Fruit fly (Drosophila melanogaster) whole organism, wandering third instar larva: ENCODE data around the gene TwdlT.

ENCODE experiments used
- Abd-B ChIP-seq: fragments of >200 bp; optimal IDR thresholded peaks from 2 replicates; lab custom pipeline; 2017; ENCODE audit warnings: missing biosample characterization, missing genetic modification characterization
- CG32264 ChIP-seq: fragments of 200-800 bp; sonication (Bioruptor generic); optimal IDR thresholded peaks from 2 replicates; lab custom pipeline; 2016; ENCODE audit warnings: missing biosample characterization, missing genetic modification characterization
- CG9705 ChIP-seq: fragments of 200-800 bp; sonication (Bioruptor generic); optimal IDR thresholded peaks from 2 replicates; lab custom pipeline; 2018; ENCODE audit warnings: missing biosample characterization, mild to moderate bottlenecking, missing genetic modification characterization
- CrebA ChIP-seq: fragments of 200-800 bp; sonication (Bioruptor generic); optimal IDR thresholded peaks from 2 replicates; lab custom pipeline; 2016; ENCODE audit warnings: missing biosample characterization, mild to moderate bottlenecking, missing genetic modification characterization, borderline replicate concordance
- Dfd ChIP-seq: fragments of >200 bp; optimal IDR thresholded peaks from 2 replicates; lab custom pipeline; 2017; ENCODE audit warnings: missing biosample characterization, missing genetic modification characterization
- Dif ChIP-seq: fragments of 200-275, 200-300 bp; sonication (Bioruptor generic); optimal IDR thresholded peaks from 2 replicates; lab custom pipeline; 2018; ENCODE audit warnings: missing biosample characterization, missing genetic modification characterization; ENCODE audit not compliant: partially characterized antibody
- GATAd ChIP-seq: sonication (Bioruptor generic); optimal IDR thresholded peaks from 2 replicates; lab custom pipeline; 2016; ENCODE audit warnings: missing biosample characterization, missing genetic modification characterization
- HLH106 ChIP-seq: fragments of 200-800 bp; optimal IDR thresholded peaks from 3 replicates; lab custom pipeline; 2019; ENCODE audit warnings: missing biosample characterization, mild to moderate bottlenecking, missing genetic modification characterization, moderate library complexity
- Hnf4 ChIP-seq: fragments of 200-800 bp; sonication (Bioruptor generic); optimal IDR thresholded peaks from 2 replicates; lab custom pipeline; 2016; ENCODE audit warnings: missing biosample characterization, mild to moderate bottlenecking, missing genetic modification characterization
- Hr78 ChIP-seq: fragments of >200 bp; optimal IDR thresholded peaks from 2 replicates; lab custom pipeline; 2017; ENCODE audit warnings: missing biosample characterization, missing genetic modification characterization
- Hr83 ChIP-seq: fragments of 200-300 bp; sonication (Bioruptor generic); optimal IDR thresholded peaks from 2 replicates; lab custom pipeline; 2016; ENCODE audit warnings: missing biosample characterization, mild to moderate bottlenecking, missing genetic modification characterization, moderate library complexity; ENCODE audit not compliant: poor library complexity, severe bottlenecking
- Jra ChIP-seq: sonication (Bioruptor generic); optimal IDR thresholded peaks from 2 replicates; lab custom pipeline; 2016; ENCODE audit warnings: missing biosample characterization, missing genetic modification characterization
- Mio ChIP-seq: sonication (Bioruptor generic); optimal IDR thresholded peaks from 2 replicates; lab custom pipeline; 2016; ENCODE audit warnings: missing biosample characterization, missing genetic modification characterization
- Myc ChIP-seq: fragments of >200 bp; optimal IDR thresholded peaks from 2 replicates; lab custom pipeline; 2017
- N ChIP-seq: fragments of >200 bp; optimal IDR thresholded peaks from 2 replicates; lab custom pipeline; 2018; ENCODE audit warnings: missing biosample characterization, missing external identifiers, missing genetic modification characterization
- Rel ChIP-seq, 2 experiments: fragments of 200-800 bp; sonication (Bioruptor generic) in 1 of 2; optimal IDR thresholded peaks; 2 replicates in 1 of 2; 3 replicates in 1 of 2; lab custom pipeline; 2016 to 2019; ENCODE audit warnings: mild to moderate bottlenecking in 2 of 2, missing biosample characterization in 2 of 2, missing genetic modification characterization in 2 of 2, moderate library complexity in 1 of 2
- Vsx2 ChIP-seq: fragments of 200-300, 225-300 bp; sonication (Bioruptor generic); optimal IDR thresholded peaks from 2 replicates; lab custom pipeline; 2018; ENCODE audit warnings: missing biosample characterization, missing genetic modification characterization; ENCODE audit not compliant: partially characterized antibody
- br ChIP-seq: fragments of 200-800 bp; sonication (Bioruptor generic); optimal IDR thresholded peaks from 2 replicates; lab custom pipeline; 2016; ENCODE audit warnings: missing biosample characterization, missing genetic modification characterization
- dmrt93B ChIP-seq: fragments of 200-800 bp; sonication (Bioruptor generic); optimal IDR thresholded peaks from 2 replicates; lab custom pipeline; 2018; ENCODE audit warnings: missing biosample characterization, mild to moderate bottlenecking, missing genetic modification characterization
- dsf ChIP-seq: sonication (Bioruptor generic); optimal IDR thresholded peaks from 2 replicates; lab custom pipeline; 2016; ENCODE audit warnings: missing biosample characterization, missing genetic modification characterization, borderline replicate concordance
- ey ChIP-seq: fragments of 200-800 bp; sonication (Bioruptor generic); optimal IDR thresholded peaks from 2 replicates; lab custom pipeline; 2016; ENCODE audit warnings: missing biosample characterization, missing genetic modification characterization
- fru ChIP-seq: fragments of 200-800 bp; sonication (Bioruptor generic); optimal IDR thresholded peaks from 3 replicates; lab custom pipeline; 2016; ENCODE audit warnings: missing biosample characterization, mild to moderate bottlenecking, missing genetic modification characterization
- jim ChIP-seq: fragments of 175-275, 200-325 bp; sonication (Bioruptor generic); optimal IDR thresholded peaks from 2 replicates; lab custom pipeline; 2016; ENCODE audit warnings: missing biosample characterization, mild to moderate bottlenecking, missing genetic modification characterization
- pan ChIP-seq: fragments of >200 bp; optimal IDR thresholded peaks from 2 replicates; lab custom pipeline; 2017
- psq ChIP-seq: fragments of 200-800 bp; sonication (Bioruptor generic); optimal IDR thresholded peaks from 3 replicates; lab custom pipeline; 2017; ENCODE audit warnings: missing biosample characterization, mild to moderate bottlenecking, missing genetic modification characterization, moderate library complexity
- rgr ChIP-seq: fragments of 200-800 bp; sonication (Bioruptor generic); optimal IDR thresholded peaks from 3 replicates; lab custom pipeline; 2016; ENCODE audit warnings: missing biosample characterization, mild to moderate bottlenecking, missing genetic modification characterization
- sage ChIP-seq: fragments of 200-800 bp; sonication (Bioruptor generic); optimal IDR thresholded peaks from 2 replicates; lab custom pipeline; 2016; ENCODE audit warnings: missing biosample characterization, mild to moderate bottlenecking, missing genetic modification characterization
- sv ChIP-seq: fragments of 200-800 bp; sonication (Bioruptor generic); optimal IDR thresholded peaks from 3 replicates; lab custom pipeline; 2016; ENCODE audit warnings: missing biosample characterization, missing genetic modification characterization
- tai ChIP-seq: sonication (Bioruptor generic); optimal IDR thresholded peaks from 2 replicates; lab custom pipeline; 2016; ENCODE audit warnings: missing biosample characterization, missing genetic modification characterization
- usp ChIP-seq: fragments of >200 bp; optimal IDR thresholded peaks from 2 replicates; lab custom pipeline; 2017; ENCODE audit warnings: missing biosample characterization, missing genetic modification characterization
- woc ChIP-seq: sonication (Bioruptor generic); optimal IDR thresholded peaks from 2 replicates; lab custom pipeline; 2016; ENCODE audit warnings: missing biosample characterization, mild to moderate bottlenecking, missing genetic modification characterization

TwdlT gene

dm6 chr3R:27056152-27056551, 7.1 kb downstream of the TwdlT start:
- TF ChIP-seq woc (GFP tag; lab: Kevin White, UChicago) = no peak
- peak; percentile 14 for TF ChIP-seq Myc

dm6 chr3R:27061916-27062315, 12.9 kb downstream of the TwdlT start, which contains the start of gene CG34292:
Gene CG34292 (plus strand): TSS chr3R:27062216.
- no peak for TF ChIP-seq Dfd (GFP tag; lab: Kevin White, UChicago)
- no peak for TF ChIP-seq usp (GFP tag; lab: Kevin White, UChicago)
- no peak for TF ChIP-seq Hr83 (GFP tag; lab: Kevin White, UChicago)
- TF ChIP-seq CG9705 (GFP tag; lab: Kevin White, UChicago) = no peak
- no peak for TF ChIP-seq dmrt93B (GFP tag; lab: Kevin White, UChicago)
- TF ChIP-seq woc (GFP tag; lab: Kevin White, UChicago) = no peak
- TF ChIP-seq dsf = no peak
- TF ChIP-seq CrebA (GFP tag; lab: Kevin White, UChicago) = no peak
- TF ChIP-seq CG32264 (GFP tag; lab: Kevin White, UChicago) = no peak
- no peak for TF ChIP-seq psq (GFP tag; lab: Kevin White, UChicago)
- TF ChIP-seq GATAd (GFP tag; lab: Kevin White, UChicago) = no peak
- no peak for TF ChIP-seq N
- TF ChIP-seq Mio (GFP tag; lab: Kevin White, UChicago) = no peak
- TF ChIP-seq br (GFP tag; lab: Kevin White, UChicago) = no peak
- TF ChIP-seq Rel (GFP tag; optimal IDR thresholded peaks at IDR 0.05; lab: Kevin White, UChicago) = no peak
- TF ChIP-seq Rel (tag; optimal IDR thresholded peaks at IDR 0.05; lab: Kevin White, UChicago) = no peak
- TF ChIP-seq jim (GFP tag; lab: Kevin White, UChicago) = no peak
- no peak for TF ChIP-seq Jra (GFP tag; lab: Kevin White, UChicago)
- TF ChIP-seq, all 38 proteins: peak for 0

- no peak for TF ChIP-seq pan (lab: Kevin White, UChicago)
- TF ChIP-seq sage (GFP tag; lab: Kevin White, UChicago) = no peak
- no peak for TF ChIP-seq Dif
- no peak for TF ChIP-seq Myc
Measured at dm6 chr3R:27064099-27064498, 15.1 kb downstream of the TwdlT start, which contains the start of gene Nep5. Gene Nep5 (minus strand): TSS chr3R:27064199.

- TF ChIP-seq ey (no peak), br (GFP tag; lab: Kevin White, UChicago) (no peak), fru (GFP tag; lab: Kevin White, UChicago) (no peak), N (no peak), rgr (GFP tag; lab: Kevin White, UChicago) (no peak), Hr78 (GFP tag; lab: Kevin White, UChicago) (no peak), Abd-B (GFP tag; lab: Kevin White, UChicago) (no peak), Rel (GFP tag; optimal IDR thresholded peaks at IDR 0.05; lab: Kevin White, UChicago) (no peak), Rel (tag; optimal IDR thresholded peaks at IDR 0.05; lab: Kevin White, UChicago) (no peak)
- TF ChIP-seq, all 38 proteins: peak for 0
Measured at dm6 chr3R:27065136-27065535, 16.1 kb downstream of the TwdlT start, which contains the start of gene CG43935. Gene CG43935 (plus strand): TSS chr3R:27065436.

- TF ChIP-seq pan (lab: Kevin White, UChicago) (no peak), Rel (GFP tag; optimal IDR thresholded peaks at IDR 0.05; lab: Kevin White, UChicago) (no peak), Rel (tag; optimal IDR thresholded peaks at IDR 0.05; lab: Kevin White, UChicago) (no peak), Myc (no peak), CG32264 (GFP tag; lab: Kevin White, UChicago) (no peak), Hnf4 (GFP tag; lab: Kevin White, UChicago) (no peak), psq (GFP tag; lab: Kevin White, UChicago) (no peak), Mio (GFP tag; lab: Kevin White, UChicago) (no peak), sv (GFP tag; lab: Kevin White, UChicago) (no peak), HLH106 (tag; lab: Kevin White, UChicago) (no peak), tai (GFP tag; lab: Kevin White, UChicago) (no peak), Vsx2 (GFP tag; lab: Kevin White, UChicago) (no peak), CG9705 (GFP tag; lab: Kevin White, UChicago) (no peak), Dif (no peak), usp (GFP tag; lab: Kevin White, UChicago) (no peak)
Measured at dm6 chr3R:27067362-27067761, 18.3 kb downstream of the TwdlT start.
